Fruit fly (Drosophila melanogaster): ENCODE results near the gene MnM.
A peak's percentile ranks its signal among the peaks of the same experiment; 100 is the strongest.

The MnM gene

DNA sequence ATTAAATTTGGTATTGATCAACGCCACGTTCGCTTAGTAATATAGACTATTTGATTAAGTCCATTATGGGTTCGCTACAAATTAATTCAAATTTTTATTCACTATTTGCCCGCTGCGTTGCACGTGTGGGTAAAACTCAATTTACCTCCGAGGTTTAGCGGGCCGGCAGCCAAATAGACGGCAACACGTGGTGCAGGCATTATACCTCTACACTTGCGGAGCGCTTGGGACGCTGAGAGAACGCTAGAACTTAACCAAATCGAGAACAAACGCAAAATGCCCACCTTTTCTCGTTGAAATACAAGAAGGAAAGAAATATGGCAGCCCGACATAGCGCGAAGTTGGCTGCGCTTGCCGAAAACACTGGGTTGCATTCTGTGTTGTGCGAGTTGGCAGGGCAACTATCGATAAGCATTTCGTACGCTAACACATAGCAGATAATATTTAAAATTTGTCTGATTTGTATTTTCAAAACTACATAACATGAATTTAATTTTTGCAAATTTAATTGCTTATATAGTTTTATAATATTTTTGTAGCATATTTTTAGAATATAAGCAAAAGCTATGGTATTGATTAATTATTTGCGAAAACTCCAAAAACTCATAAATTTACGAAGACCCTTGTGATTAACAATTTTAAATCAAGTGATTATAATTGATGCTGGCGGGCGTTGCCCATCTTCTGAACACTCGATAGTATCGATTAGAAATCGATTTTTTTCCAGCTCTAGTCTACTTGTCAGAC lies 44.4 kb upstream of the MnM start, which contains the start of the genes RpL28 and eIF1 (continued):
- peak; percentile 83 for TF ChIP-seq CG5245 (GFP tag; optimal IDR thresholded peaks at IDR 0.05)
- TF ChIP-seq Doc3 (GFP tag; IDR thresholded peaks at IDR 0.05; ENCODE audit: partially characterized antibody) = peak; percentile 81
- peak; percentile 43; the same call in 1 of the 2 replicates for TF ChIP-seq MBD-R2 (GFP tag; IDR thresholded peaks at IDR 0.05)
- peak; percentile 84 for TF ChIP-seq CG6654 (GFP tag; optimal IDR thresholded peaks at IDR 0.05)
- peak; percentile 92 for TF ChIP-seq CG4328 (GFP tag; optimal IDR thresholded peaks at IDR 0.05)
- 0 out of 3 replicates have a peak, but pooled peaks have one; percentile 29 for TF ChIP-seq z (GFP tag; IDR thresholded peaks at IDR 0.05)
- TF ChIP-seq Atf-2 (GFP tag; optimal IDR thresholded peaks at IDR 0.05) = peak; percentile 81
- TF ChIP-seq B-H1 (GFP tag; IDR thresholded peaks at IDR 0.05) = peak; percentile 81
- TF ChIP-seq CG14710 (tag; optimal IDR thresholded peaks at IDR 0.05) = peak; percentile 95
- no peak for TF ChIP-seq CG15073 (GFP tag; optimal IDR thresholded peaks at IDR 0.05)
- TF ChIP-seq Usf (GFP tag; optimal IDR thresholded peaks at IDR 0.05) = peak; percentile 90
- TF ChIP-seq pzg (GFP tag; optimal IDR thresholded peaks at IDR 0.05) = peak; percentile 85
- TF ChIP-seq CG6854 (GFP tag; optimal IDR thresholded peaks at IDR 0.05) = peak; percentile 77
- peak; percentile 85 for TF ChIP-seq CG14050 (GFP tag; IDR thresholded peaks at IDR 0.05)
- 0 out of 2 replicates have a peak, but pooled peaks have one; percentile 28 for TF ChIP-seq danr (GFP tag; IDR thresholded peaks at IDR 0.05)
- TF ChIP-seq chm (GFP tag; IDR thresholded peaks at IDR 0.05) = peak; percentile 96
- TF ChIP-seq CG6175 (GFP tag; IDR thresholded peaks at IDR 0.05) = peak; percentile 83; the same call in 2 of the 3 replicates
- TF ChIP-seq zen2 (GFP tag; IDR thresholded peaks at IDR 0.05; ENCODE audit: partially characterized antibody) = peak; percentile 47; the same call in 2 of the 3 replicates
- TF ChIP-seq CG10654 (GFP tag; optimal IDR thresholded peaks at IDR 0.05) = peak; percentile 93
- TF ChIP-seq CG11560 (tag; IDR thresholded peaks at IDR 0.05) = peak; percentile 71; the same call in 2 of the 3 replicates
- TF ChIP-seq br (optimal IDR thresholded peaks at IDR 0.05) = no peak
- peak; percentile 88 for TF ChIP-seq az2 (GFP tag; optimal IDR thresholded peaks at IDR 0.05)
- TF ChIP-seq CG17359 (tag; optimal IDR thresholded peaks at IDR 0.05) = peak; percentile 86
- TF ChIP-seq Ets97D (GFP tag; optimal IDR thresholded peaks at IDR 0.05) = peak; percentile 99
- peak; percentile 89 for TF ChIP-seq sr (GFP tag; IDR thresholded peaks at IDR 0.05)
- TF ChIP-seq org-1 (GFP tag; optimal IDR thresholded peaks at IDR 0.05) = peak; percentile 86
- TF ChIP-seq E2f2 (GFP tag; IDR thresholded peaks at IDR 0.05) = peak; percentile 73
- TF ChIP-seq corto (GFP tag; optimal IDR thresholded peaks at IDR 0.05) = peak; percentile 40
- peak; percentile 96 for TF ChIP-seq BEAF-32 (GFP tag; optimal IDR thresholded peaks at IDR 0.05)
- peak; percentile 84 for TF ChIP-seq ap (GFP tag; IDR thresholded peaks at IDR 0.05)
- peak; percentile 74 for TF ChIP-seq Nf-YA (GFP tag; IDR thresholded peaks at IDR 0.05)
- peak; percentile 75 for TF ChIP-seq CG8281 (tag; optimal IDR thresholded peaks at IDR 0.05)
- TF ChIP-seq Jarid2 (GFP tag; optimal IDR thresholded peaks at IDR 0.05) = peak; percentile 78
- peak; percentile 66 for TF ChIP-seq CG4404 (GFP tag; IDR thresholded peaks at IDR 0.05)
- no peak for TF ChIP-seq prd (optimal IDR thresholded peaks at IDR 0.05)
- TF ChIP-seq prd (GFP tag; IDR thresholded peaks at IDR 0.05) = peak; percentile 74
- peak; percentile 62; the same call in 1 of the 2 replicates for TF ChIP-seq toy (GFP tag; IDR thresholded peaks at IDR 0.05)
- TF ChIP-seq Rx (GFP tag; IDR thresholded peaks at IDR 0.05) = peak; percentile 94
- peak; percentile 94 for TF ChIP-seq kni (GFP tag; optimal IDR thresholded peaks at IDR 0.05)
- peak; percentile 73 for TF ChIP-seq Abd-B (GFP tag; optimal IDR thresholded peaks at IDR 0.05)
- peak; percentile 91 for TF ChIP-seq Camta (GFP tag; optimal IDR thresholded peaks at IDR 0.05)
- TF ChIP-seq so (GFP tag; IDR thresholded peaks at IDR 0.05) = peak; percentile 78
- peak in 1 of 2 experiments; percentile 44 for TF ChIP-seq Eip74EF (GFP tag; optimal IDR thresholded peaks at IDR 0.05)
- peak; percentile 69 for TF ChIP-seq CG4730 (GFP tag; IDR thresholded peaks at IDR 0.05)
- peak; percentile 96 for TF ChIP-seq CG18619 (GFP tag; optimal IDR thresholded peaks at IDR 0.05)
- TF ChIP-seq Hr39 (optimal IDR thresholded peaks at IDR 0.05) = no peak
- peak; percentile 76 for TF ChIP-seq CG6272 (GFP tag; IDR thresholded peaks at IDR 0.05)
- peak; percentile 88 for TF ChIP-seq ATbp (GFP tag; optimal IDR thresholded peaks at IDR 0.05)
- peak; percentile 52 for TF ChIP-seq ftz-f1 (GFP tag; optimal IDR thresholded peaks at IDR 0.05)
- peak; percentile 89 for TF ChIP-seq onecut (GFP tag; IDR thresholded peaks at IDR 0.05)
